Worm (Caenorhabditis elegans): ENCODE results near the gene ttr-54.

Gene ttr-54

ce11 chrIV:10190586-10190985 is 35.0 kb downstream of the ttr-54 start:
- TF ChIP-seq hmg-1.2 (GFP tag; IDR thresholded peaks at IDR 0.05) (peak; percentile 79), mxl-1 (tag; optimal IDR thresholded peaks at IDR 0.05) (no peak), dox-1 (GFP tag; IDR thresholded peaks at IDR 0.05) (no peak)

DNA sequence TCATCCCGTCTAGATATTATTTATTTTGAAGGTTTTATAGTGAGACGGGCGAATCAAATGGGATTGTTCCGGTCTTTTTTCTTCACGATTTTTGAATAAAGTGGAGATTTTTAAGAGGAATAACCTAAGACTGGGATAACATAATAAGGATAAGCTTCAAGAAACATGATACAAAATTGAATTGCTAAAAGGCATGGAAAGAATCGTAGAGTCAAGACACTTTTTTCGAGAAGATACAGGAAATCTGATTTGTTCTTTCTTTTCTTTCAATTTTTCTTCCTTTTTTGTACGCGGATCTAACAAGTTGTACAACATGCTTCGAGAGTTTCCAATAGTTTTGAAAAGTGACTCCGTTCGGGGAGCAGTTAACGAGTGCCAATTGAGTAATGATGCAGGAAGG is 35.9 kb downstream of the ttr-54 start:
- TF ChIP-seq akir-1 (GFP tag; optimal IDR thresholded peaks at IDR 0.05) (no peak), mcd-1 (GFP tag; IDR thresholded peaks at IDR 0.05) (no peak), madf-3 (GFP tag; IDR thresholded peaks at IDR 0.05) (no peak), sdz-38 (tag; optimal IDR thresholded peaks at IDR 0.05) (no peak), lin-40 (tag; optimal IDR thresholded peaks at IDR 0.05) (no peak), ztf-18 (tag; optimal IDR thresholded peaks at IDR 0.05) (no peak)

ce11 chrIV:10194345-10194744 is 38.8 kb downstream of the ttr-54 start, which contains the start of gene ptrg-1:
ptrg-1 (minus strand) TSS chrIV:10194445.
- TF ChIP-seq akir-1 (GFP tag; optimal IDR thresholded peaks at IDR 0.05), result no peak
- TF ChIP-seq B0035.1 (tag; optimal IDR thresholded peaks at IDR 0.05), result no peak
- no peak for TF ChIP-seq ceh-40 (GFP tag; IDR thresholded peaks at IDR 0.05)
- no peak for TF ChIP-seq F23B12.7 (tag; optimal IDR thresholded peaks at IDR 0.05; ENCODE audit: insufficient read depth)
- TF ChIP-seq aptf-3 (GFP tag; IDR thresholded peaks at IDR 0.05), result no peak
- no peak for TF ChIP-seq ccch-3 (GFP tag; optimal IDR thresholded peaks at IDR 0.05)
- TF ChIP-seq mes-4 (tag; optimal IDR thresholded peaks at IDR 0.05), result no peak
- TF ChIP-seq attf-6 (GFP tag; IDR thresholded peaks at IDR 0.05), result no peak
- TF ChIP-seq ztf-18 (tag; optimal IDR thresholded peaks at IDR 0.05), result no peak
- no peak for TF ChIP-seq F49E8.2 (tag; optimal IDR thresholded peaks at IDR 0.05; ENCODE audit: insufficient read depth)
- TF ChIP-seq madf-10 (tag; optimal IDR thresholded peaks at IDR 0.05), result no peak
- TF ChIP-seq Y79H2A.3 (GFP tag; conservative IDR thresholded peaks at IDR 0.05), result no peak
- no peak for TF ChIP-seq ZK185.1 (tag; optimal IDR thresholded peaks at IDR 0.05; ENCODE audit: poor library complexity, severe bottlenecking)
- no peak for TF ChIP-seq egl-18 (GFP tag; IDR thresholded peaks at IDR 0.05)
- TF ChIP-seq lsl-1 (GFP tag; optimal IDR thresholded peaks at IDR 0.05), result no peak
- TF ChIP-seq ets-4 (GFP tag; optimal IDR thresholded peaks at IDR 0.05), result no peak
- no peak for TF ChIP-seq lsy-27 (tag; optimal IDR thresholded peaks at IDR 0.05; ENCODE audit: borderline replicate concordance, insufficient read depth)
- no peak for TF ChIP-seq B0261.1 (tag; optimal IDR thresholded peaks at IDR 0.05)

- TF ChIP-seq lir-1 (GFP tag; conservative IDR thresholded peaks at IDR 0.05) (no peak), efl-1 (GFP tag; optimal IDR thresholded peaks at IDR 0.05) (no peak), F33H1.4 (GFP tag; IDR thresholded peaks at IDR 0.05) (no peak), lin-35 (GFP tag; optimal IDR thresholded peaks at IDR 0.05) (no peak), nhr-90 (tag; optimal IDR thresholded peaks at IDR 0.05) (no peak), ztf-26 (tag; optimal IDR thresholded peaks at IDR 0.05) (no peak), Y67H2A.10 (GFP tag; conservative IDR thresholded peaks at IDR 0.05) (no peak), ztf-3 (GFP tag; optimal IDR thresholded peaks at IDR 0.05) (no peak), Y56A3A.18 (GFP tag; IDR thresholded peaks at IDR 0.05) (no peak), ztf-6 (GFP tag; IDR thresholded peaks at IDR 0.05) (no peak), F23B12.7 (tag; optimal IDR thresholded peaks at IDR 0.05; ENCODE audit: insufficient read depth) (no peak), snpc-4 (GFP tag; optimal IDR thresholded peaks at IDR 0.05) (no peak), snpc-4 (tag; optimal IDR thresholded peaks at IDR 0.05) (no peak), ceh-91 (GFP tag; IDR thresholded peaks at IDR 0.05) (no peak), gei-17 (GFP tag; optimal IDR thresholded peaks at IDR 0.05) (no peak), hmg-20 (GFP tag; IDR thresholded peaks at IDR 0.05) (no peak), madf-6 (GFP tag; IDR thresholded peaks at IDR 0.05) (no peak), B0336.3 (GFP tag; IDR thresholded peaks at IDR 0.05) (no peak), atf-7 (tag; optimal IDR thresholded peaks at IDR 0.05) (no peak), F55B11.4 (tag; optimal IDR thresholded peaks at IDR 0.05; ENCODE audit: borderline replicate concordance, insufficient read depth) (no peak), mcd-1 (GFP tag; IDR thresholded peaks at IDR 0.05) (peak; percentile 42; the same call in 1 of the 2 replicates), snpc-3.4 (tag; optimal IDR thresholded peaks at IDR 0.05) (no peak)
Observed at ce11 chrIV:10197317-10197867, 41.8 kb downstream of the ttr-54 start, which contains the start of gene gon-4. gon-4 (plus strand) TSS chrIV:10197817.

All from whole organism, young adult.